Fruit fly (Drosophila melanogaster): ENCODE results near the gene Ggt-1.

- no peak for TF ChIP-seq pan (optimal IDR thresholded peaks at IDR 0.05)
- TF ChIP-seq psq (optimal IDR thresholded peaks at IDR 0.05), result no peak
- TF ChIP-seq CG8478 (optimal IDR thresholded peaks at IDR 0.05), result no peak
- TF ChIP-seq usp (GFP tag; optimal IDR thresholded peaks at IDR 0.05), result no peak
Observed at dm6 chrX:18467881-18468280, 44.4 kb downstream of the Ggt-1 start.
